Worm (Caenorhabditis elegans) whole organism, L3 larva: ENCODE data around the gene hpd-1.

ENCODE experiments used
- R02D3.7 ChIP-seq: fragments of 150-350 bp; optimal IDR thresholded peaks from 2 replicates; lab custom pipeline; 2014; ENCODE audit warnings: missing biosample characterization, missing genetic modification characterization
- ZK546.5 ChIP-seq: sonication (generic microtip); optimal IDR thresholded peaks from 2 replicates; lab custom pipeline; 2017; ENCODE audit warnings: missing biosample characterization, missing genetic modification characterization
- aly-2 ChIP-seq: fragments of 150-350 bp; optimal IDR thresholded peaks from 2 replicates; lab custom pipeline; 2014; ENCODE audit warnings: missing biosample characterization, missing genetic modification characterization
- ama-1 ChIP-seq: fragments of 150-350 bp; optimal IDR thresholded peaks from 2 replicates; lab custom pipeline; 2018
- ceh-16 ChIP-seq: sonication (generic microtip); optimal IDR thresholded peaks from 2 replicates; lab custom pipeline; 2017; ENCODE audit warnings: missing biosample characterization, missing genetic modification characterization
- ceh-28 ChIP-seq: fragments of 150-350 bp; optimal IDR thresholded peaks from 2 replicates; lab custom pipeline; 2014; ENCODE audit warnings: missing biosample characterization, missing genetic modification reagents, missing genetic modification characterization
- ceh-82 ChIP-seq: fragments of 150-350 bp; optimal IDR thresholded peaks from 2 replicates; lab custom pipeline; 2014; ENCODE audit warnings: missing biosample characterization, missing genetic modification characterization
- ceh-9 ChIP-seq: sonication (generic microtip); optimal IDR thresholded peaks from 2 replicates; lab custom pipeline; 2018; ENCODE audit warnings: missing biosample characterization, missing genetic modification characterization
- daf-12 ChIP-seq: fragments of 150-350 bp; optimal IDR thresholded peaks from 2 replicates; lab custom pipeline; 2014; ENCODE audit warnings: missing biosample characterization, missing genetic modification reagents, missing genetic modification characterization
- egl-27 ChIP-seq: sonication (generic microtip); optimal IDR thresholded peaks from 4 replicates; lab custom pipeline; 2017; ENCODE audit warnings: missing biosample characterization, missing genetic modification reagents, missing genetic modification characterization
- egl-5 ChIP-seq: fragments of 150-350 bp; optimal IDR thresholded peaks from 2 replicates; lab custom pipeline; 2017; ENCODE audit warnings: missing biosample characterization, missing genetic modification reagents, missing genetic modification characterization, inconsistent platforms
- elt-1 ChIP-seq: fragments of 150-350 bp; optimal IDR thresholded peaks from 2 replicates; lab custom pipeline; 2014; ENCODE audit warnings: missing biosample characterization, missing genetic modification characterization
- elt-2 ChIP-seq: sonication (generic microtip); optimal IDR thresholded peaks from 2 replicates; lab custom pipeline; 2016; ENCODE audit warnings: missing genetic modification reagents, mild to moderate bottlenecking, missing genetic modification characterization, missing compliant biosample characterization
- elt-3 ChIP-seq, 3 experiments: fragments of 150-350 bp in 1 of 3; sonication (generic microtip) in 2 of 3; optimal IDR thresholded peaks; 2 replicates in 2 of 3; 4 replicates in 1 of 3; lab custom pipeline; 2014 to 2017; ENCODE audit warnings: missing biosample characterization in 3 of 3, missing genetic modification characterization in 3 of 3
- eor-1 ChIP-seq, 2 experiments: fragments of 150-350 bp; optimal IDR thresholded peaks; 2 replicates each; lab custom pipeline; 2014 to 2018; ENCODE audit warnings: missing biosample characterization in 2 of 2, missing genetic modification characterization in 2 of 2
- fkh-10 ChIP-seq: sonication (generic microtip); optimal IDR thresholded peaks from 2 replicates; lab custom pipeline; 2017; ENCODE audit warnings: missing biosample characterization, missing genetic modification reagents, missing genetic modification characterization
- fkh-2 ChIP-seq: fragments of 150-350 bp; optimal IDR thresholded peaks from 2 replicates; lab custom pipeline; 2014; ENCODE audit warnings: missing biosample characterization, missing genetic modification reagents, missing genetic modification characterization
- fos-1 ChIP-seq: fragments of 150-350 bp; optimal IDR thresholded peaks from 2 replicates; lab custom pipeline; 2014; ENCODE audit warnings: missing biosample characterization, missing genetic modification characterization
- hmg-11 ChIP-seq: sonication (generic microtip); optimal IDR thresholded peaks from 2 replicates; lab custom pipeline; 2016; ENCODE audit warnings: missing genetic modification characterization, missing compliant biosample characterization
- jun-1 ChIP-seq: fragments of 150-350 bp; optimal IDR thresholded peaks from 2 replicates; lab custom pipeline; 2014; ENCODE audit warnings: missing biosample characterization, missing genetic modification reagents, missing genetic modification characterization
- lin-15B ChIP-seq: fragments of 150-350 bp; optimal IDR thresholded peaks from 2 replicates; lab custom pipeline; 2014; ENCODE audit warnings: missing biosample characterization, missing genetic modification characterization
- lin-39 ChIP-seq: fragments of 150-350 bp; optimal IDR thresholded peaks from 2 replicates; lab custom pipeline; 2018; ENCODE audit warnings: missing biosample characterization, missing genetic modification reagents, missing genetic modification characterization
- lsy-12 ChIP-seq: sonication (generic microtip); optimal IDR thresholded peaks from 2 replicates; lab custom pipeline; 2016; ENCODE audit warnings: mild to moderate bottlenecking, missing genetic modification characterization, missing compliant biosample characterization
- mdl-1 ChIP-seq: fragments of 150-350 bp; optimal IDR thresholded peaks from 2 replicates; lab custom pipeline; 2014; ENCODE audit warnings: missing biosample characterization, missing genetic modification characterization
- mml-1 ChIP-seq: fragments of 150-350 bp; sonication (generic microtip); optimal IDR thresholded peaks from 3 replicates; lab custom pipeline; 2014; ENCODE audit warnings: missing biosample characterization, missing genetic modification characterization
- nfya-1 ChIP-seq: sonication (generic microtip); optimal IDR thresholded peaks from 2 replicates; lab custom pipeline; 2017; ENCODE audit warnings: missing genetic modification characterization, mild to moderate bottlenecking, missing compliant biosample characterization, antibody characterized with exemption, moderate library complexity; ENCODE audit not compliant: insufficient read depth
- nhr-11 ChIP-seq: fragments of 150-350 bp; optimal IDR thresholded peaks from 2 replicates; lab custom pipeline; 2014; ENCODE audit warnings: missing biosample characterization, missing genetic modification characterization
- nhr-12 ChIP-seq: fragments of 150-350 bp; optimal IDR thresholded peaks from 2 replicates; lab custom pipeline; 2014; ENCODE audit warnings: missing biosample characterization, missing genetic modification characterization
- nhr-23 ChIP-seq: fragments of 150-350 bp; optimal IDR thresholded peaks from 2 replicates; lab custom pipeline; 2014; ENCODE audit warnings: missing biosample characterization, missing genetic modification reagents, missing genetic modification characterization
- nhr-237 ChIP-seq: fragments of 150-350 bp; optimal IDR thresholded peaks from 2 replicates; lab custom pipeline; 2014; ENCODE audit warnings: missing biosample characterization, missing genetic modification characterization
- nhr-25 ChIP-seq: sonication (generic microtip); optimal IDR thresholded peaks from 2 replicates; lab custom pipeline; 2017; ENCODE audit warnings: missing biosample characterization, missing genetic modification characterization
- nhr-28 ChIP-seq: fragments of 150-350 bp; optimal IDR thresholded peaks from 2 replicates; lab custom pipeline; 2014; ENCODE audit warnings: missing biosample characterization, missing genetic modification characterization
- nhr-43 ChIP-seq: sonication (generic microtip); optimal IDR thresholded peaks from 2 replicates; lab custom pipeline; 2016; ENCODE audit warnings: mild to moderate bottlenecking, missing genetic modification characterization, missing compliant biosample characterization; ENCODE audit not compliant: poor library complexity, severe bottlenecking
- nhr-67 ChIP-seq: fragments of 150-350 bp; optimal IDR thresholded peaks from 2 replicates; lab custom pipeline; 2014; ENCODE audit warnings: missing biosample characterization, missing genetic modification characterization
- nhr-76 ChIP-seq: fragments of 150-350 bp; sonication (generic microtip); optimal IDR thresholded peaks from 5 replicates; lab custom pipeline; 2014; ENCODE audit warnings: missing biosample characterization, missing genetic modification characterization
- nhr-77 ChIP-seq: fragments of 150-350 bp; optimal IDR thresholded peaks from 2 replicates; lab custom pipeline; 2014; ENCODE audit warnings: missing biosample characterization, missing genetic modification characterization
- pha-4 ChIP-seq: fragments of 150-350 bp; optimal IDR thresholded peaks from 2 replicates; lab custom pipeline; 2014; ENCODE audit warnings: missing biosample characterization, missing genetic modification reagents, missing genetic modification characterization
- pqm-1 ChIP-seq: fragments of 150-350 bp; optimal IDR thresholded peaks from 2 replicates; lab custom pipeline; 2017; ENCODE audit warnings: missing biosample characterization, missing genetic modification characterization, inconsistent platforms
- sea-2 ChIP-seq: fragments of 150-350 bp; sonication (generic microtip); optimal IDR thresholded peaks from 4 replicates; lab custom pipeline; 2014; ENCODE audit warnings: missing biosample characterization, missing genetic modification reagents, missing genetic modification characterization
- skn-1 ChIP-seq: fragments of 150-350 bp; optimal IDR thresholded peaks from 2 replicates; lab custom pipeline; 2014; ENCODE audit warnings: missing biosample characterization, missing genetic modification characterization
- snpc-4 ChIP-seq: fragments of 150-350 bp; optimal IDR thresholded peaks from 2 replicates; lab custom pipeline; 2014; ENCODE audit warnings: missing biosample characterization, missing genetic modification characterization
- tbx-2 ChIP-seq: sonication (generic microtip); optimal IDR thresholded peaks from 2 replicates; lab custom pipeline; 2016; ENCODE audit warnings: mild to moderate bottlenecking, missing genetic modification characterization, missing compliant biosample characterization
- unc-39 ChIP-seq: sonication (generic microtip); optimal IDR thresholded peaks from 4 replicates; lab custom pipeline; 2017; ENCODE audit warnings: missing biosample characterization, missing genetic modification characterization
- unc-62 ChIP-seq: fragments of 150-350 bp; sonication (generic microtip); optimal IDR thresholded peaks from 4 replicates; lab custom pipeline; 2014; ENCODE audit warnings: missing biosample characterization, missing genetic modification reagents, missing genetic modification characterization
- zag-1 ChIP-seq: fragments of 150-350 bp; optimal IDR thresholded peaks from 2 replicates; lab custom pipeline; 2014; ENCODE audit warnings: missing biosample characterization, missing genetic modification characterization
- ztf-11 ChIP-seq: fragments of 150-350 bp; optimal IDR thresholded peaks from 2 replicates; lab custom pipeline; 2014; ENCODE audit warnings: missing biosample characterization, missing genetic modification characterization
- ztf-4 ChIP-seq: fragments of 150-350 bp; optimal IDR thresholded peaks from 2 replicates; lab custom pipeline; 2014; ENCODE audit warnings: missing biosample characterization, missing genetic modification characterization

Gene hpd-1

ce11 chrIII:10533310-10533709 is 2.0 kb upstream of the hpd-1 start (continued):
- TF ChIP-seq lin-15B (no peak), egl-5 (no peak), ama-1 (lab: Kevin White, UChicago) (no peak), zag-1 (tag; lab: Kevin White, UChicago) (no peak), ceh-82 (no peak), nhr-23 (tag; lab: Kevin White, UChicago) (peak; percentile 43), mdl-1 (tag; lab: Kevin White, UChicago) (no peak), nhr-12 (tag; lab: Kevin White, UChicago) (no peak), fkh-10 (GFP tag; lab: Kevin White, UChicago) (no peak), pha-4 (no peak), ztf-4 (tag; lab: Kevin White, UChicago) (no peak), elt-1 (no peak), fkh-2 (tag; lab: Kevin White, UChicago) (no peak), nfya-1 (tag; lab: Kevin White, UChicago) (peak; percentile 22), eor-1 (tag; optimal IDR thresholded peaks at IDR 0.05; lab: Kevin White, UChicago) (no peak), sea-2 (no peak), tbx-2 (no peak)

ce11 chrIII:10534191-10534590 is 1.1 kb upstream of the hpd-1 start:
- TF ChIP-seq ztf-4 (tag; lab: Kevin White, UChicago) (no peak), jun-1 (tag; lab: Kevin White, UChicago) (no peak), unc-62 (GFP tag; lab: Kevin White, UChicago) (no peak), ceh-9 (tag; lab: Kevin White, UChicago) (no peak), fkh-10 (GFP tag; lab: Kevin White, UChicago) (no peak), pha-4 (no peak), nfya-1 (tag; lab: Kevin White, UChicago) (peak; percentile 35), nhr-25 (peak; percentile 51), egl-27 (tag; lab: Kevin White, UChicago) (no peak), nhr-23 (tag; lab: Kevin White, UChicago) (peak; percentile 71), eor-1 (tag; optimal IDR thresholded peaks at IDR 0.05; lab: Kevin White, UChicago) (no peak), ZK546.5 (tag; lab: Kevin White, UChicago) (no peak), mml-1 (tag; lab: Kevin White, UChicago) (no peak), skn-1 (no peak), sea-2 (no peak), tbx-2 (no peak), lin-39 (tag; lab: Kevin White, UChicago) (no peak), elt-1 (no peak), mdl-1 (tag; lab: Kevin White, UChicago) (peak; percentile 56), lsy-12 (tag; lab: Kevin White, UChicago) (peak; percentile 55), pqm-1 (tag; lab: Kevin White, UChicago) (peak; percentile 6), nhr-28 (no peak), elt-2 (peak; percentile 96), nhr-11 (tag; lab: Kevin White, UChicago) (no peak), nhr-43 (tag; lab: Kevin White, UChicago) (peak; percentile 84), nhr-76 (tag; lab: Kevin White, UChicago) (no peak), hmg-11 (no peak), fkh-2 (tag; lab: Kevin White, UChicago) (no peak), snpc-4 (tag; lab: Kevin White, UChicago) (no peak), unc-39 (tag; lab: Kevin White, UChicago) (no peak), egl-5 (no peak), aly-2 (no peak), nhr-237 (tag; lab: Kevin White, UChicago) (no peak), ceh-16 (no peak), nhr-12 (tag; lab: Kevin White, UChicago) (no peak), R02D3.7 (tag; lab: Kevin White, UChicago) (no peak), fos-1 (tag; lab: Kevin White, UChicago) (no peak), nhr-67 (no peak), ceh-82 (no peak), daf-12 (no peak), lin-15B (no peak), zag-1 (tag; lab: Kevin White, UChicago) (no peak), ama-1 (lab: Kevin White, UChicago) (peak; percentile 64), ceh-28 (tag; lab: Kevin White, UChicago) (no peak), ztf-11 (tag; lab: Kevin White, UChicago) (no peak), nhr-77 (no peak), elt-3 (tag; optimal IDR thresholded peaks at IDR 0.05; lab: Kevin White, UChicago) (peak in 1 of 3 experiments; percentile 67)
